Fruit fly (Drosophila melanogaster) whole organism, embryonic: Measurements from ENCODE around the gene APC4.

Experiments
- Abd-B ChIP-seq: fragments of 200-800 bp; sonication (Bioruptor generic); optimal IDR thresholded peaks from 2 replicates; lab custom pipeline; 2018; ENCODE audit warnings: missing biosample characterization, mild to moderate bottlenecking, missing genetic modification characterization, moderate library complexity
- Asciz ChIP-seq: fragments of 200-800 bp; sonication (Bioruptor generic); optimal IDR thresholded peaks from 2 replicates; lab custom pipeline; 2017; ENCODE audit warnings: missing biosample characterization, mild to moderate bottlenecking, missing genetic modification characterization, missing genetic modification reagents
- B-H2 ChIP-seq: fragments of 200-800 bp; sonication (Bioruptor generic); optimal IDR thresholded peaks from 2 replicates; lab custom pipeline; 2018; ENCODE audit warnings: missing biosample characterization, mild to moderate bottlenecking, missing genetic modification characterization
- Bgb ChIP-seq: fragments of 200-800 bp; sonication (Bioruptor generic); IDR thresholded peaks from 2 replicates; pipeline ENCODE4 v1.3.6; 2022; ENCODE audit warnings: missing biosample characterization, missing genetic modification characterization; ENCODE audit not compliant: partially characterized antibody
- Blimp-1 ChIP-seq: fragments of 200-800 bp; sonication (Bioruptor generic); optimal IDR thresholded peaks from 3 replicates; lab custom pipeline; 2018; ENCODE audit warnings: missing biosample characterization, missing genetic modification characterization, mild to moderate bottlenecking, moderate library complexity, missing genetic modification reagents
- C15 ChIP-seq: fragments of 200-800 bp; sonication (Bioruptor generic); IDR thresholded peaks from 3 replicates; pipeline ENCODE4 v1.3.6; 2022; ENCODE audit warnings: missing biosample characterization, missing genetic modification characterization
- CG10462 ChIP-seq: fragments of 200-800 bp; sonication (Bioruptor generic); optimal IDR thresholded peaks from 2 replicates; lab custom pipeline; 2016; ENCODE audit warnings: missing biosample characterization, missing genetic modification characterization
- CG10654 ChIP-seq: fragments of 200-800 bp; sonication (Bioruptor generic); optimal IDR thresholded peaks from 2 replicates; lab custom pipeline; 2016; ENCODE audit warnings: missing biosample characterization, missing genetic modification characterization
- CG11696 ChIP-seq: fragments of 200-800 bp; sonication (Bioruptor generic); IDR thresholded peaks from 2 replicates; pipeline ENCODE4 v1.3.6; 2022; ENCODE audit warnings: missing biosample characterization, missing genetic modification characterization
- CG11723 ChIP-seq: fragments of 200-800 bp; sonication (Bioruptor generic); optimal IDR thresholded peaks from 2 replicates; lab custom pipeline; 2017; ENCODE audit warnings: missing biosample characterization, mild to moderate bottlenecking, missing genetic modification characterization
- CG12769 ChIP-seq: fragments of 200-800 bp; sonication (Bioruptor generic); optimal IDR thresholded peaks from 2 replicates; lab custom pipeline; 2019; ENCODE audit warnings: missing biosample characterization, mild to moderate bottlenecking, missing genetic modification characterization, moderate library complexity
- CG12942 ChIP-seq: fragments of 200-800 bp; sonication (Bioruptor generic); optimal IDR thresholded peaks from 3 replicates; lab custom pipeline; 2016; ENCODE audit warnings: missing biosample characterization, missing genetic modification characterization
- CG16863 ChIP-seq: fragments of 200-800 bp; sonication (Bioruptor generic); optimal IDR thresholded peaks from 3 replicates; lab custom pipeline; 2016; ENCODE audit warnings: missing biosample characterization, missing genetic modification characterization
- CG17328 ChIP-seq: fragments of 200-800 bp; sonication (Bioruptor generic); IDR thresholded peaks from 2 replicates; pipeline ENCODE4 v1.3.6; 2022; ENCODE audit warnings: missing biosample characterization, missing genetic modification characterization
- CG17612 ChIP-seq: fragments of 200-800 bp; sonication (Bioruptor generic); IDR thresholded peaks from 2 replicates; pipeline ENCODE4 v1.3.6; 2022; ENCODE audit warnings: missing biosample characterization, missing genetic modification characterization
- CG2678 ChIP-seq: fragments of 200-800 bp; sonication (Bioruptor generic); optimal IDR thresholded peaks from 3 replicates; lab custom pipeline; 2019; ENCODE audit warnings: missing biosample characterization, mild to moderate bottlenecking, missing genetic modification characterization, moderate library complexity
- CG31224 ChIP-seq: fragments of 200-800 bp; sonication (Bioruptor generic); IDR thresholded peaks from 2 replicates; pipeline ENCODE4 v1.3.6; 2022; ENCODE audit warnings: missing biosample characterization, missing genetic modification characterization
- CG32532 ChIP-seq: fragments of 200-800 bp; sonication (Bioruptor generic); IDR thresholded peaks from 2 replicates; pipeline ENCODE4 v1.3.6; 2022; ENCODE audit warnings: missing biosample characterization, missing genetic modification characterization
- CG6272 ChIP-seq: fragments of 200-800 bp; sonication (Bioruptor generic); IDR thresholded peaks from 2 replicates; pipeline ENCODE4 v1.3.6; 2022; ENCODE audit warnings: missing biosample characterization, missing genetic modification characterization
- CG7372 ChIP-seq: fragments of 200-800 bp; sonication (Bioruptor generic); IDR thresholded peaks from 2 replicates; pipeline ENCODE4 v1.3.6; 2022; ENCODE audit warnings: missing biosample characterization, missing genetic modification characterization
- CG8478 ChIP-seq: fragments of >200 bp; optimal IDR thresholded peaks from 2 replicates; lab custom pipeline; 2018
- CG9609 ChIP-seq: fragments of 200-800 bp; sonication (Bioruptor generic); optimal IDR thresholded peaks from 3 replicates; lab custom pipeline; 2016; ENCODE audit warnings: missing biosample characterization, missing genetic modification characterization
- CTCF ChIP-seq: fragments of 200-800 bp; sonication (Bioruptor generic); optimal IDR thresholded peaks from 2 replicates; lab custom pipeline; 2017; ENCODE audit warnings: missing biosample characterization, mild to moderate bottlenecking, missing genetic modification characterization, moderate library complexity
- Camta ChIP-seq: fragments of 200-800 bp; sonication (Bioruptor generic); optimal IDR thresholded peaks from 2 replicates; lab custom pipeline; 2016; ENCODE audit warnings: missing biosample characterization, missing genetic modification characterization
- CoRest ChIP-seq: fragments of 200-800 bp; sonication (Bioruptor generic); optimal IDR thresholded peaks from 3 replicates; lab custom pipeline; 2018; ENCODE audit warnings: missing biosample characterization, mild to moderate bottlenecking, missing genetic modification characterization, moderate library complexity
- CrebB ChIP-seq: fragments of 200-800 bp; sonication (Bioruptor generic); optimal IDR thresholded peaks from 3 replicates; lab custom pipeline; 2018; ENCODE audit warnings: missing biosample characterization, mild to moderate bottlenecking, missing genetic modification characterization
- D19A ChIP-seq: fragments of 200-800 bp; optimal IDR thresholded peaks from 3 replicates; lab custom pipeline; 2019; ENCODE audit warnings: missing biosample characterization, mild to moderate bottlenecking, missing genetic modification characterization, moderate library complexity
- MTF-1 ChIP-seq: fragments of 200-800 bp; sonication (Bioruptor generic); optimal IDR thresholded peaks from 2 replicates; lab custom pipeline; 2018; ENCODE audit warnings: missing biosample characterization, mild to moderate bottlenecking, missing genetic modification characterization, borderline replicate concordance
- Mes4 ChIP-seq: fragments of 200-800 bp; sonication (Bioruptor generic); optimal IDR thresholded peaks from 2 replicates; lab custom pipeline; 2016; ENCODE audit warnings: missing biosample characterization, missing genetic modification characterization
- Oaz ChIP-seq: fragments of 200-800 bp; sonication (Bioruptor generic); IDR thresholded peaks from 2 replicates; pipeline ENCODE4 v1.3.6; 2022; ENCODE audit warnings: missing biosample characterization, missing genetic modification characterization
- Ravus ChIP-seq: fragments of 200-800 bp; sonication (Bioruptor generic); IDR thresholded peaks from 2 replicates; pipeline ENCODE4 v1.3.6; 2022; ENCODE audit warnings: missing biosample characterization, missing genetic modification characterization
- Sry-β ChIP-seq: fragments of 200-800 bp; sonication (Bioruptor generic); optimal IDR thresholded peaks from 2 replicates; lab custom pipeline; 2018; ENCODE audit warnings: missing biosample characterization, mild to moderate bottlenecking, missing genetic modification characterization, moderate library complexity
- Xbp1 ChIP-seq: fragments of 200-800 bp; sonication (Bioruptor generic); optimal IDR thresholded peaks from 3 replicates; lab custom pipeline; 2016; ENCODE audit warnings: missing biosample characterization, mild to moderate bottlenecking, missing genetic modification characterization
- ac ChIP-seq: fragments of 200-800 bp; sonication (Bioruptor generic); optimal IDR thresholded peaks from 3 replicates; lab custom pipeline; 2017; ENCODE audit warnings: missing biosample characterization, mild to moderate bottlenecking, missing genetic modification characterization
- aop ChIP-seq: fragments of 200-800 bp; sonication (Bioruptor generic); IDR thresholded peaks from 2 replicates; pipeline ENCODE4 v1.3.6; 2022; ENCODE audit warnings: missing biosample characterization, missing genetic modification characterization
- dm ChIP-seq: fragments of 200-800 bp; sonication (Bioruptor generic); optimal IDR thresholded peaks from 3 replicates; lab custom pipeline; 2016; ENCODE audit warnings: missing biosample characterization, missing genetic modification characterization
- dysf ChIP-seq: fragments of 200-800 bp; sonication (Bioruptor generic); IDR thresholded peaks from 3 replicates; pipeline ENCODE4 v1.3.6; 2022; ENCODE audit warnings: missing biosample characterization, missing genetic modification characterization
- fd96Cb ChIP-seq: fragments of 200-800 bp; sonication (Bioruptor generic); optimal IDR thresholded peaks from 2 replicates; lab custom pipeline; 2018; ENCODE audit warnings: missing biosample characterization, mild to moderate bottlenecking, missing genetic modification characterization, moderate library complexity
- jing ChIP-seq: fragments of 200-800 bp; sonication (Bioruptor generic); optimal IDR thresholded peaks from 2 replicates; lab custom pipeline; 2018; ENCODE audit warnings: missing biosample characterization, mild to moderate bottlenecking, missing genetic modification characterization
- kay ChIP-seq: fragments of 200-800 bp; sonication (Bioruptor generic); optimal IDR thresholded peaks from 2 replicates; lab custom pipeline; 2016; ENCODE audit warnings: missing biosample characterization, missing genetic modification characterization
- nom ChIP-seq: fragments of 200-800 bp; sonication (Bioruptor generic); optimal IDR thresholded peaks from 2 replicates; lab custom pipeline; 2017; ENCODE audit warnings: missing biosample characterization, missing genetic modification characterization, mild to moderate bottlenecking, moderate library complexity, missing genetic modification reagents
- pho ChIP-seq: fragments of 200-800 bp; sonication (Bioruptor generic); optimal IDR thresholded peaks from 2 replicates; lab custom pipeline; 2016; ENCODE audit warnings: missing biosample characterization, missing genetic modification characterization
- phol ChIP-seq: fragments of 200-800 bp; sonication (Bioruptor generic); optimal IDR thresholded peaks from 3 replicates; lab custom pipeline; 2018; ENCODE audit warnings: missing biosample characterization, mild to moderate bottlenecking, missing genetic modification characterization, moderate library complexity
- pum ChIP-seq: fragments of 200-800 bp; sonication (Bioruptor generic); optimal IDR thresholded peaks from 2 replicates; lab custom pipeline; 2016; ENCODE audit warnings: missing biosample characterization, missing genetic modification characterization
- run ChIP-seq: fragments of 200-800 bp; sonication (Bioruptor generic); optimal IDR thresholded peaks from 3 replicates; lab custom pipeline; 2018; ENCODE audit warnings: missing biosample characterization, mild to moderate bottlenecking, missing genetic modification characterization
- stc ChIP-seq: fragments of 200-800 bp; sonication (Bioruptor generic); IDR thresholded peaks from 2 replicates; pipeline ENCODE4 v1.3.6; 2022; ENCODE audit warnings: missing biosample characterization, missing genetic modification characterization
- sug ChIP-seq: fragments of 200-800 bp; optimal IDR thresholded peaks from 2 replicates; lab custom pipeline; 2019; ENCODE audit warnings: missing biosample characterization, mild to moderate bottlenecking, missing genetic modification characterization, moderate library complexity
- tap ChIP-seq: fragments of 200-800 bp; optimal IDR thresholded peaks from 3 replicates; lab custom pipeline; 2019; ENCODE audit warnings: missing biosample characterization, mild to moderate bottlenecking, missing genetic modification characterization, moderate library complexity
- tin ChIP-seq: fragments of 200-800 bp; sonication (Bioruptor generic); optimal IDR thresholded peaks from 3 replicates; lab custom pipeline; 2016; ENCODE audit warnings: missing biosample characterization, missing genetic modification characterization
- tup ChIP-seq: fragments of 200-800 bp; sonication (Bioruptor generic); optimal IDR thresholded peaks from 2 replicates; lab custom pipeline; 2016; ENCODE audit warnings: missing biosample characterization, mild to moderate bottlenecking, missing genetic modification characterization, moderate library complexity
- unpg ChIP-seq: fragments of 200-800 bp; sonication (Bioruptor generic); optimal IDR thresholded peaks from 3 replicates; lab custom pipeline; 2018; ENCODE audit warnings: missing biosample characterization, mild to moderate bottlenecking, missing genetic modification characterization, moderate library complexity
- vvl ChIP-seq: fragments of 200-800 bp; sonication (Bioruptor generic); IDR thresholded peaks from 2 replicates; pipeline ENCODE4 v1.3.6; 2022; ENCODE audit warnings: missing biosample characterization, missing genetic modification characterization
- zfh1 ChIP-seq: fragments of 200-800 bp; sonication (Bioruptor generic); IDR thresholded peaks from 3 replicates; pipeline ENCODE4 v1.3.6; 2022; ENCODE audit warnings: missing biosample characterization, missing genetic modification characterization

Gene APC4

DNA sequence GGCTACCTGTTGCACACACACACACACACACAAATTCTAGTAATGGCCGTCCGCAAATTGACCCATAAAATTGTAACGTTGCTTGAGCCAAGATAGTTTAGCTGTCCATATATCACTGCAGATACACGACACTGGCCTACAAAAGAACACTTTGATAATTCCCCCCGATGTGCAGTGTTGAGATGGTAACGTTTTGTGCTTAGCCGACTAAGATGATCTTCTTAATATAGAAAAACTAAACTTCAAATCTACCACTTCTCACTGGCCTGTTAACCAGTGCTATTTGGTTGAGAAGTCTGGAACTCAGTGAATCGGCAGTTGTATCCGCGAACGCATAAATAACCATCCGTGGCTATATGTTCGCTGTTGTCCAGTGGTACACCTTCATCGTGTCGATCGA, 13.9 kb upstream of the APC4 start (continued):
- peak; percentile 38; the same call in 1 of the 2 replicates for TF ChIP-seq vvl (GFP tag; lab: Robert Waterston, UW)
- TF ChIP-seq CG10462 (GFP tag; lab: Kevin White, UChicago): no peak
- no peak for TF ChIP-seq CG17612 (GFP tag; lab: Robert Waterston, UW)
- no peak for TF ChIP-seq kay (GFP tag; lab: Kevin White, UChicago)
- TF ChIP-seq B-H2 (GFP tag; lab: Kevin White, UChicago): no peak
- TF ChIP-seq CG12942 (GFP tag; lab: Kevin White, UChicago): no peak
- TF ChIP-seq CG11723 (GFP tag; lab: Kevin White, UChicago): no peak
- TF ChIP-seq ac (GFP tag; lab: Kevin White, UChicago): no peak
- TF ChIP-seq CG16863: no peak
- no peak for TF ChIP-seq CG8478 (lab: Kevin White, UChicago)
- peak; percentile 38; the same call in 1 of the 2 replicates for TF ChIP-seq CG32532 (GFP tag; lab: Robert Waterston, UW)
- TF ChIP-seq Abd-B (GFP tag; lab: Kevin White, UChicago): no peak
- TF ChIP-seq C15 (GFP tag; lab: Robert Waterston, UW): 0 out of 3 replicates have a peak, but pooled peaks have one; percentile 29
- no peak for TF ChIP-seq MTF-1
- TF ChIP-seq CG12769 (tag; lab: Kevin White, UChicago): peak; percentile 31
- no peak for TF ChIP-seq CTCF (GFP tag; lab: Kevin White, UChicago)
- TF ChIP-seq CoRest (tag; lab: Kevin White, UChicago): no peak
- TF ChIP-seq phol (tag; lab: Kevin White, UChicago): no peak
- TF ChIP-seq fd96Cb (tag; lab: Kevin White, UChicago): no peak
- TF ChIP-seq CG10654 (GFP tag; lab: Kevin White, UChicago): no peak
- no peak for TF ChIP-seq Blimp-1 (GFP tag; lab: Kevin White, UChicago)
- TF ChIP-seq run (tag; lab: Kevin White, UChicago): no peak
- TF ChIP-seq aop (GFP tag; lab: Robert Waterston, UW): no peak
- TF ChIP-seq Sry-β (GFP tag; lab: Kevin White, UChicago): no peak
- no peak for TF ChIP-seq stc (GFP tag; lab: Robert Waterston, UW)
- TF ChIP-seq dm (GFP tag; lab: Kevin White, UChicago): no peak
- TF ChIP-seq pho (GFP tag; lab: Kevin White, UChicago): no peak
- TF ChIP-seq zfh1: peak; percentile 51; the same call in 2 of the 3 replicates
- no peak for TF ChIP-seq CG11696 (GFP tag; lab: Robert Waterston, UW)
- no peak for TF ChIP-seq Xbp1 (GFP tag; lab: Kevin White, UChicago)
- no peak for TF ChIP-seq Oaz (GFP tag; lab: Robert Waterston, UW)
- no peak for TF ChIP-seq Ravus (GFP tag; lab: Robert Waterston, UW)
- TF ChIP-seq Mes4: no peak
- no peak for TF ChIP-seq Asciz (GFP tag; lab: Kevin White, UChicago)
- TF ChIP-seq D19A (tag; lab: Kevin White, UChicago): no peak
- no peak for TF ChIP-seq Camta (GFP tag; lab: Kevin White, UChicago)
- no peak for TF ChIP-seq CG6272 (GFP tag; lab: Robert Waterston, UW)
- no peak for TF ChIP-seq CG31224 (GFP tag; lab: Robert Waterston, UW)
- TF ChIP-seq CrebB: no peak
- TF ChIP-seq tap: no peak
- TF ChIP-seq nom: no peak
- peak; percentile 43; the same call in 2 of the 3 replicates for TF ChIP-seq dysf (GFP tag; lab: Robert Waterston, UW)
- TF ChIP-seq Bgb (GFP tag; lab: Robert Waterston, UW): no peak
- TF ChIP-seq unpg (GFP tag; lab: Kevin White, UChicago): no peak
- TF ChIP-seq CG7372 (GFP tag; lab: Robert Waterston, UW): no peak
- no peak for TF ChIP-seq pum (GFP tag; lab: Kevin White, UChicago)
- TF ChIP-seq CG2678 (tag; lab: Kevin White, UChicago): no peak
- TF ChIP-seq CG9609 (GFP tag; lab: Kevin White, UChicago): no peak
- TF ChIP-seq CG17328: 0 out of 2 replicates have a peak, but pooled peaks have one; percentile 15
- TF ChIP-seq tin (GFP tag; lab: Kevin White, UChicago): no peak
- no peak for TF ChIP-seq sug (tag; lab: Kevin White, UChicago)
- no peak for TF ChIP-seq jing
- TF ChIP-seq tup (GFP tag; lab: Kevin White, UChicago): no peak
